Fruit fly (Drosophila melanogaster): ENCODE results near the gene CG15461.

dm6 chrX:20482790-20483564, 3.0 kb upstream of the CG15461 start:
- TF ChIP-seq CG8478 (optimal IDR thresholded peaks at IDR 0.05): no peak
- TF ChIP-seq CTCF (optimal IDR thresholded peaks at IDR 0.05): no peak

Measured in S2 (cell line).